Fruit fly (Drosophila melanogaster): ENCODE measurements around the gene Iml1.

The Iml1 gene

DNA sequence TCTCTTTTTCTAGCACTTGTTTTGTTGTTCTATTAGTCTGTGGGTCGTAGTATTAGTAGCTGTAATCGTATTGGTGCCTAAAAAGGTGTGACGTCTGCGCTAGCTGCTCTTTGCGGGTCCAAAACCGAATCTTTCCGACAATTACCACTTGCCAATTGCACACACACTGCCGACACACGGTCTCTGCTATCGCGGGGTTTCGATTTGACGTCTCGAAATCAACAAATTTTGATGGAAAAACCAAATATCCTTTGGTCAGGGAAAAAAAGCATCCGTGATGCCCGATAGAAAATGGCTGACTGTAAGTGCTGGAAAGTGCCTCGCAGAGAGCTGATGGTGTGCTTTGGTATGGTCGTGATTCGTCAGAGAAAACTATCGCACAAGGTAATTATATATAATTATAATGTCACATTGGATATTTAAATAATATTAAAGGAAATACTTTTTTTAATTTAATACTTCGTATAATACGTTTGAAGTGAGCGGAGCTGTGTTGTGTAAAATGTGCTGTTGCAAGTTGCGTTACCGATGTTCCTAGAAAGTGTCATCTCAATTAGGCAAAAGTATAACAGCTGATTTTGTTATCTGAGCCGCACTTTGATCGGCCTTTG is 24.4 kb upstream of the Iml1 start, which contains the start of the genes Pex10 and CG12099 (continued):
- TF ChIP-seq Hmx (GFP tag; optimal IDR thresholded peaks at IDR 0.05): no peak
- peak; percentile 69 for TF ChIP-seq CHES-1-like (GFP tag; optimal IDR thresholded peaks at IDR 0.05)
- TF ChIP-seq CG15696 (tag; optimal IDR thresholded peaks at IDR 0.05): peak; percentile 91
- peak; percentile 73 for TF ChIP-seq CG10462 (GFP tag; optimal IDR thresholded peaks at IDR 0.05)
- peak; percentile 32 for TF ChIP-seq CG6813 (GFP tag; optimal IDR thresholded peaks at IDR 0.05)
- TF ChIP-seq Neu2 (GFP tag; optimal IDR thresholded peaks at IDR 0.05; ENCODE audit: borderline replicate concordance): no peak
- TF ChIP-seq abd-A (tag; optimal IDR thresholded peaks at IDR 0.05): no peak
- peak; percentile 91 for TF ChIP-seq CG4424 (GFP tag; optimal IDR thresholded peaks at IDR 0.05)
- peak; percentile 89 for TF ChIP-seq CG15514 (GFP tag; optimal IDR thresholded peaks at IDR 0.05)
- TF ChIP-seq stc (GFP tag; IDR thresholded peaks at IDR 0.05): peak; percentile 74
- peak; percentile 52 for TF ChIP-seq Dref (GFP tag; IDR thresholded peaks at IDR 0.05)
- TF ChIP-seq knrl (GFP tag; IDR thresholded peaks at IDR 0.05; ENCODE audit: partially characterized antibody): peak; percentile 97
- TF ChIP-seq ERR (GFP tag; optimal IDR thresholded peaks at IDR 0.05): peak; percentile 46
- TF ChIP-seq NK7.1 (GFP tag; optimal IDR thresholded peaks at IDR 0.05): no peak
- TF ChIP-seq Rx (GFP tag; IDR thresholded peaks at IDR 0.05): peak; percentile 83
- TF ChIP-seq Mrtf (GFP tag; IDR thresholded peaks at IDR 0.05): peak; percentile 84; the same call in 2 of the 3 replicates
- TF ChIP-seq Ada2b (GFP tag; IDR thresholded peaks at IDR 0.05): peak; percentile 87
- peak; percentile 79 for TF ChIP-seq Elba2 (GFP tag; optimal IDR thresholded peaks at IDR 0.05)
- peak; percentile 62 for TF ChIP-seq CG6254 (GFP tag; optimal IDR thresholded peaks at IDR 0.05)
- TF ChIP-seq C15 (GFP tag; IDR thresholded peaks at IDR 0.05): peak; percentile 70; the same call in 2 of the 3 replicates
- TF ChIP-seq tin (GFP tag; optimal IDR thresholded peaks at IDR 0.05): peak; percentile 91
- peak; percentile 90 for TF ChIP-seq Max (GFP tag; optimal IDR thresholded peaks at IDR 0.05)
- TF ChIP-seq Ets97D (GFP tag; optimal IDR thresholded peaks at IDR 0.05): peak; percentile 73
- peak; percentile 56 for TF ChIP-seq tx (GFP tag; optimal IDR thresholded peaks at IDR 0.05)
- peak; percentile 45; the same call in 1 of the 4 replicates for TF ChIP-seq chinmo (GFP tag; IDR thresholded peaks at IDR 0.05; ENCODE audit: partially characterized antibody)
- peak; percentile 59 for TF ChIP-seq salm (tag; optimal IDR thresholded peaks at IDR 0.05)
- TF ChIP-seq CG16815 (GFP tag; optimal IDR thresholded peaks at IDR 0.05): peak; percentile 84
- TF ChIP-seq Blimp-1 (GFP tag; optimal IDR thresholded peaks at IDR 0.05): peak; percentile 72
- no peak for TF ChIP-seq CG13894 (tag; optimal IDR thresholded peaks at IDR 0.05)
- TF ChIP-seq Dad (GFP tag; optimal IDR thresholded peaks at IDR 0.05): peak; percentile 41
- peak; percentile 57 for TF ChIP-seq CG1024 (GFP tag; IDR thresholded peaks at IDR 0.05)
- peak; percentile 87 for TF ChIP-seq CG17612 (GFP tag; IDR thresholded peaks at IDR 0.05)
- peak; percentile 81 for TF ChIP-seq chn (GFP tag; optimal IDR thresholded peaks at IDR 0.05)
- TF ChIP-seq Asciz (GFP tag; optimal IDR thresholded peaks at IDR 0.05): no peak
- TF ChIP-seq CG1233 (GFP tag; optimal IDR thresholded peaks at IDR 0.05): peak; percentile 75
- TF ChIP-seq HmgD (GFP tag; optimal IDR thresholded peaks at IDR 0.05): no peak
- TF ChIP-seq CG31365 (tag; optimal IDR thresholded peaks at IDR 0.05): no peak
- TF ChIP-seq CG9817 (tag; optimal IDR thresholded peaks at IDR 0.05): peak; percentile 94
- peak; percentile 82 for TF ChIP-seq Ssrp (tag; optimal IDR thresholded peaks at IDR 0.05)
- peak; percentile 76 for TF ChIP-seq CG10979 (tag; optimal IDR thresholded peaks at IDR 0.05)
- TF ChIP-seq CG13424 (tag; optimal IDR thresholded peaks at IDR 0.05): peak; percentile 92
- TF ChIP-seq CG7839 (tag; optimal IDR thresholded peaks at IDR 0.05): peak; percentile 85
- peak; percentile 0 for TF ChIP-seq slp2 (GFP tag; optimal IDR thresholded peaks at IDR 0.05)
- peak; percentile 71 for TF ChIP-seq E2f2 (GFP tag; IDR thresholded peaks at IDR 0.05)
- no peak for TF ChIP-seq CG14965 (GFP tag; optimal IDR thresholded peaks at IDR 0.05; ENCODE audit: borderline replicate concordance)
- TF ChIP-seq CG2199 (GFP tag; IDR thresholded peaks at IDR 0.05): 0 out of 3 replicates have a peak, but pooled peaks have one; percentile 69
- peak; percentile 72 for TF ChIP-seq Ravus (GFP tag; IDR thresholded peaks at IDR 0.05)
- peak; percentile 74 for TF ChIP-seq grn (GFP tag; optimal IDR thresholded peaks at IDR 0.05)
- TF ChIP-seq CG13624 (GFP tag; optimal IDR thresholded peaks at IDR 0.05): peak; percentile 53

Data from whole organism, embryonic.